Fruit fly (Drosophila melanogaster): ENCODE measurements around the gene CG4678.

- TF ChIP-seq CG11762 (GFP tag; optimal IDR thresholded peaks at IDR 0.05; ENCODE audit: insufficient read depth) (no peak), CG6792 (GFP tag; optimal IDR thresholded peaks at IDR 0.05) (no peak), CG34406 (GFP tag; optimal IDR thresholded peaks at IDR 0.05) (no peak), fd59A (GFP tag; optimal IDR thresholded peaks at IDR 0.05) (no peak), esn (GFP tag; optimal IDR thresholded peaks at IDR 0.05) (no peak), Eip75B (GFP tag; optimal IDR thresholded peaks at IDR 0.05) (no peak), svp (GFP tag) (no peak), Blimp-1 (GFP tag; optimal IDR thresholded peaks at IDR 0.05) (no peak), Eip78C (GFP tag) (no peak)
Observed at dm6 chrX:16706774-16707173, 10.8 kb downstream of the CG4678 start, which contains the start of gene CG9672.
